Worm (Caenorhabditis elegans) whole organism, L3 larva: ENCODE measurements around the gene F13A2.2.

Experiments used
- elt-2 ChIP-seq: sonication (generic microtip); optimal IDR thresholded peaks from 2 replicates; lab custom pipeline; 2016; ENCODE audit warnings: missing genetic modification reagents, mild to moderate bottlenecking, missing genetic modification characterization, missing compliant biosample characterization
- elt-3 ChIP-seq, 3 experiments: fragments of 150-350 bp in 1 of 3; sonication (generic microtip) in 2 of 3; optimal IDR thresholded peaks; 2 replicates in 2 of 3; 4 replicates in 1 of 3; lab custom pipeline; 2014 to 2017; ENCODE audit warnings: missing biosample characterization in 3 of 3, missing genetic modification characterization in 3 of 3
- nhr-237 ChIP-seq: fragments of 150-350 bp; optimal IDR thresholded peaks from 2 replicates; lab custom pipeline; 2014; ENCODE audit warnings: missing biosample characterization, missing genetic modification characterization

ce11 chrV:4398884-4399283 is 14.5 kb upstream of the F13A2.2 start:
- TF ChIP-seq elt-2 (no peak), elt-3 (tag; optimal IDR thresholded peaks at IDR 0.05; lab: Kevin White, UChicago) (no peak), nhr-237 (tag; lab: Kevin White, UChicago) (no peak)
